Worm (Caenorhabditis elegans): Measurements from ENCODE around the gene C54H2.4.

Gene C54H2.4

DNA sequence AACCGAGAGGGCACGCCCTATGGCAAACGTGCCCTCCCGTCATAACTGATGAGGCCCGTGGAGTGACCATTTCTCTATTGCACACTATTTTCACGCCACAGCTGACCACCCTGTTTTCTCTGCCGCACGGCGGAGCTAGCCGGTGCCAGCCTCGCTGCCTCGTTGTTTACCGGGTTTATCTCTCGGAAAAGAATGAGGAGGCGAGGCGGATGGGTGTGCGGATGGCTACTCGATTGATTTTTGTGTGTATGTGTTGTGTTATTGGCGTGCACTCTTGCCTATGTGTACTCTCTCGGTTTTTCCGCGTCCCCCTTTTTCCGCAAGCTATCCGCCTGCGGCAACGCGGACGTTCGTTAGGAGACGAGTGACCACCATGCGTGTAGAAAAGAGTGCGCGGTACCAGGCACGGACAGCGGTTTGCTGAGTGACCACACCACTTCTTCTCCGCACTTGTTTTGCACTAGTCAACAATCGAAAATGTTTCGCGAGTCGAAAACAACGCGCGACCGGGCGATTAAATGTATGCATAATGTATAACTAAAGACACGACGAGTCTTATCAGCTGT lies 41.5 kb upstream of the C54H2.4 start (continued):
- peak in 1 of 2 experiments; percentile 79 for TF ChIP-seq hif-1 (tag; optimal IDR thresholded peaks at IDR 0.05)
- TF ChIP-seq hmg-1.1 (GFP tag; IDR thresholded peaks at IDR 0.05) = peak; percentile 45; the same call in 1 of the 2 replicates
- TF ChIP-seq lir-3 (tag; optimal IDR thresholded peaks at IDR 0.05) = no peak
- peak; percentile 19 for TF ChIP-seq nhr-77 (tag; optimal IDR thresholded peaks at IDR 0.05)
- no peak for TF ChIP-seq duxl-1 (tag; optimal IDR thresholded peaks at IDR 0.05; ENCODE audit: poor library complexity)
- no peak for TF ChIP-seq nhr-237 (tag; optimal IDR thresholded peaks at IDR 0.05)
- no peak for TF ChIP-seq ztf-11 (tag; optimal IDR thresholded peaks at IDR 0.05)
- TF ChIP-seq nhr-10 (tag; optimal IDR thresholded peaks at IDR 0.05) = no peak
- peak; percentile 76 for TF ChIP-seq nhr-102 (tag; optimal IDR thresholded peaks at IDR 0.05)
- TF ChIP-seq mdl-1 (tag; optimal IDR thresholded peaks at IDR 0.05) = peak; percentile 64 to 93
- peak; percentile 76 for TF ChIP-seq rbr-2 (tag; optimal IDR thresholded peaks at IDR 0.05)
- TF ChIP-seq lin-29 (GFP tag; IDR thresholded peaks at IDR 0.05) = no peak
- TF ChIP-seq lin-13 (GFP tag; optimal IDR thresholded peaks at IDR 0.05) = no peak
- peak; percentile 57 for TF ChIP-seq spr-1 (tag; optimal IDR thresholded peaks at IDR 0.05)
- no peak for TF ChIP-seq sdz-12 (GFP tag; optimal IDR thresholded peaks at IDR 0.05)
- no peak for TF ChIP-seq zip-11 (GFP tag; IDR thresholded peaks at IDR 0.05)
- no peak for TF ChIP-seq tag-97 (GFP tag; IDR thresholded peaks at IDR 0.05)
- peak; percentile 100 for TF ChIP-seq hlh-11 (tag; optimal IDR thresholded peaks at IDR 0.05)
- peak; percentile 14 for TF ChIP-seq mes-2 (tag; optimal IDR thresholded peaks at IDR 0.05; ENCODE audit: poor library complexity, severe bottlenecking)
- TF ChIP-seq pha-4 (GFP tag; IDR thresholded peaks at IDR 0.05) = peak; percentile 53; the same call in 1 of the 2 replicates
- no peak for TF ChIP-seq pha-4 (tag; optimal IDR thresholded peaks at IDR 0.05)
- TF ChIP-seq Y75B8A.6 (GFP tag; IDR thresholded peaks at IDR 0.05) = no peak
- no peak for TF ChIP-seq egl-27 (tag; optimal IDR thresholded peaks at IDR 0.05)
- TF ChIP-seq dmd-9 (GFP tag; IDR thresholded peaks at IDR 0.05) = no peak
- TF ChIP-seq nhr-6 (tag; optimal IDR thresholded peaks at IDR 0.05) = no peak
- TF ChIP-seq nhr-11 (tag; optimal IDR thresholded peaks at IDR 0.05) = peak; percentile 44
- peak; percentile 57 for TF ChIP-seq ceh-28 (tag; optimal IDR thresholded peaks at IDR 0.05)
- TF ChIP-seq nhr-28 (tag; optimal IDR thresholded peaks at IDR 0.05) = peak; percentile 30
- TF ChIP-seq php-3 (GFP tag; IDR thresholded peaks at IDR 0.05) = 0 out of 2 replicates have a peak, but pooled peaks have one; percentile 39
- TF ChIP-seq jun-1 (tag; optimal IDR thresholded peaks at IDR 0.05) = no peak
- TF ChIP-seq nhr-111 (GFP tag; optimal IDR thresholded peaks at IDR 0.05) = peak; percentile 21
- peak; percentile 11 to 48 for TF ChIP-seq lsy-2 (tag; optimal IDR thresholded peaks at IDR 0.05)
- no peak for TF ChIP-seq tra-1 (GFP tag; IDR thresholded peaks at IDR 0.05)
- peak; percentile 43 to 98 for TF ChIP-seq daf-16 (GFP tag; optimal IDR thresholded peaks at IDR 0.05)
- TF ChIP-seq daf-16 (tag; optimal IDR thresholded peaks at IDR 0.05) = peak; percentile 97
- TF ChIP-seq attf-4 (tag; optimal IDR thresholded peaks at IDR 0.05) = peak; percentile 19
- TF ChIP-seq lim-7 (GFP tag; IDR thresholded peaks at IDR 0.05) = no peak
- TF ChIP-seq lin-15B (tag; optimal IDR thresholded peaks at IDR 0.05) = no peak
- TF ChIP-seq dmd-6 (GFP tag; IDR thresholded peaks at IDR 0.05) = peak; percentile 27; the same call in 1 of the 2 replicates
- peak; percentile 82 for TF ChIP-seq dve-1 (tag; optimal IDR thresholded peaks at IDR 0.05; ENCODE audit: insufficient read depth)
- TF ChIP-seq daf-8 (GFP tag; IDR thresholded peaks at IDR 0.05) = no peak
- TF ChIP-seq ctbp-1 (GFP tag; IDR thresholded peaks at IDR 0.05) = peak; percentile 67; the same call in 1 of the 2 replicates
- TF ChIP-seq F26F4.8 (GFP tag; conservative IDR thresholded peaks at IDR 0.05) = no peak
- no peak for TF ChIP-seq F44E2.7 (GFP tag; IDR thresholded peaks at IDR 0.05)
- no peak for TF ChIP-seq ces-1 (GFP tag; optimal IDR thresholded peaks at IDR 0.05)
- TF ChIP-seq F10B5.3 (tag; optimal IDR thresholded peaks at IDR 0.05) = peak; percentile 42
- no peak for TF ChIP-seq Y5F2A.4 (GFP tag; optimal IDR thresholded peaks at IDR 0.05)
- TF ChIP-seq lin-38 (GFP tag; IDR thresholded peaks at IDR 0.05) = no peak
- TF ChIP-seq cey-2 (tag; optimal IDR thresholded peaks at IDR 0.05; ENCODE audit: borderline replicate concordance, insufficient read depth) = no peak
- peak; percentile 65 for TF ChIP-seq madf-9 (GFP tag; conservative IDR thresholded peaks at IDR 0.05)
- peak; percentile 46 for TF ChIP-seq dpl-1 (GFP tag; optimal IDR thresholded peaks at IDR 0.05)

Measured in whole organism, L4 larva.